Fruit fly (Drosophila melanogaster): ENCODE results near the gene dpr17.

DNA sequence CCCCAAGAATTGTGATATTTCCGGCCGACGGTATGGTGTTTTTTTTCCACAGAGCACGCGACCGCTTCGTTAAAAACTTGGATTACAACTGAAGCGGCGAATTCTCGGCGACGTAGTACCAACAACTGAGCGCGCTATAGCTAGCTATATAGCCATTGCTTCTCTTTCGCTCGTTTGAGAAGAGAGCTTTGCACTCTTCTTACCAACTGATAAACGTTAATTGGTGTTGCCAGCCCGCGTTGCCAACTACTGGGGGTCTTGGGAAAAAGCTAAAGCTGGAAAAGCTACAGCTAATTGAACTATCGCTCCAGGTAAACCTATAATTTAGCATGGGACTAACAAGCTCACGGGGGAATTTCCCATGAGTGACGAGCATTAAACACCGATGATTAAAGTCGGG lies 4.1 kb upstream of the dpr17 start, which contains the start of gene ATP8B:
- no peak for TF ChIP-seq ttk (optimal IDR thresholded peaks at IDR 0.05)
- no peak for TF ChIP-seq psq (optimal IDR thresholded peaks at IDR 0.05)
